Fruit fly (Drosophila melanogaster) whole organism, embryonic: ENCODE data around the gene CG31204.

Source experiments
- CG10274 ChIP-seq: fragments of 200-800 bp; sonication (Bioruptor generic); optimal IDR thresholded peaks from 3 replicates; lab custom pipeline; 2017; ENCODE audit warnings: missing biosample characterization, mild to moderate bottlenecking, missing genetic modification characterization
- CG11695 ChIP-seq: fragments of 200-800 bp; sonication (Bioruptor generic); IDR thresholded peaks from 3 replicates; pipeline ENCODE4 v1.3.6; 2022; ENCODE audit warnings: missing biosample characterization, missing genetic modification characterization
- CG12942 ChIP-seq: fragments of 200-800 bp; sonication (Bioruptor generic); optimal IDR thresholded peaks from 3 replicates; lab custom pipeline; 2016; ENCODE audit warnings: missing biosample characterization, missing genetic modification characterization
- CG14667 ChIP-seq: fragments of 200-800 bp; sonication (Bioruptor generic); IDR thresholded peaks from 2 replicates; pipeline ENCODE4 v1.3.6; 2022; ENCODE audit warnings: missing biosample characterization, missing genetic modification characterization
- CG16813 ChIP-seq: fragments of 200-800 bp; sonication (Bioruptor generic); IDR thresholded peaks from 3 replicates; pipeline ENCODE4 v1.3.6; 2022; ENCODE audit warnings: missing biosample characterization, missing genetic modification characterization; ENCODE audit not compliant: partially characterized antibody
- CG17328 ChIP-seq: fragments of 200-800 bp; sonication (Bioruptor generic); IDR thresholded peaks from 2 replicates; pipeline ENCODE4 v1.3.6; 2022; ENCODE audit warnings: missing biosample characterization, missing genetic modification characterization
- CG17385 ChIP-seq: fragments of 200-800 bp; sonication (Bioruptor generic); optimal IDR thresholded peaks from 3 replicates; lab custom pipeline; 2018; ENCODE audit warnings: missing biosample characterization, mild to moderate bottlenecking, missing genetic modification characterization
- CG17568 ChIP-seq: fragments of 200-800 bp; sonication (Bioruptor generic); optimal IDR thresholded peaks from 2 replicates; lab custom pipeline; 2018; ENCODE audit warnings: missing biosample characterization, mild to moderate bottlenecking, missing genetic modification characterization, moderate library complexity
- CG17802 ChIP-seq: fragments of 200-800 bp; sonication (Bioruptor generic); optimal IDR thresholded peaks from 2 replicates; lab custom pipeline; 2018; ENCODE audit warnings: missing biosample characterization, mild to moderate bottlenecking, missing genetic modification characterization, moderate library complexity
- CG17912 ChIP-seq: fragments of 200-800 bp; sonication (Bioruptor generic); optimal IDR thresholded peaks from 2 replicates; lab custom pipeline; 2018; ENCODE audit warnings: missing biosample characterization, mild to moderate bottlenecking, missing genetic modification characterization
- CG33557 ChIP-seq: fragments of 200-800 bp; sonication (Bioruptor generic); optimal IDR thresholded peaks from 2 replicates; lab custom pipeline; 2019; ENCODE audit warnings: missing biosample characterization, mild to moderate bottlenecking, missing genetic modification characterization, moderate library complexity
- CG34376 ChIP-seq: fragments of 200-800 bp; sonication (Bioruptor generic); optimal IDR thresholded peaks from 2 replicates; lab custom pipeline; 2018; ENCODE audit warnings: missing biosample characterization, mild to moderate bottlenecking, missing genetic modification characterization
- CG3995 ChIP-seq: fragments of 200-800 bp; sonication (Bioruptor generic); optimal IDR thresholded peaks from 3 replicates; lab custom pipeline; 2016; ENCODE audit warnings: missing biosample characterization, missing genetic modification characterization
- CG43689 ChIP-seq: fragments of 200-800 bp; sonication (Bioruptor generic); IDR thresholded peaks from 2 replicates; pipeline ENCODE4 v1.3.6; 2022; ENCODE audit warnings: missing biosample characterization, missing genetic modification characterization
- CG4404 ChIP-seq: fragments of 200-800 bp; sonication (Bioruptor generic); IDR thresholded peaks from 2 replicates; pipeline ENCODE4 v1.3.6; 2022; ENCODE audit warnings: missing biosample characterization, missing genetic modification characterization
- CG4730 ChIP-seq: fragments of 200-800 bp; sonication (Bioruptor generic); IDR thresholded peaks from 2 replicates; pipeline ENCODE4 v1.3.6; 2022; ENCODE audit warnings: missing biosample characterization, missing genetic modification characterization
- CG6689 ChIP-seq: fragments of 200-800 bp; sonication (Bioruptor generic); IDR thresholded peaks from 2 replicates; pipeline ENCODE4 v1.3.6; 2022; ENCODE audit warnings: missing biosample characterization, missing genetic modification characterization
- CG9215 ChIP-seq: fragments of 200-800 bp; sonication (Bioruptor generic); IDR thresholded peaks from 2 replicates; pipeline ENCODE4 v1.3.6; 2022; ENCODE audit warnings: missing biosample characterization, missing genetic modification characterization
- Dll ChIP-seq: fragments of 200-800 bp; sonication (Bioruptor generic); IDR thresholded peaks from 4 replicates; pipeline ENCODE4 v1.3.6; 2022; ENCODE audit warnings: missing biosample characterization, missing genetic modification characterization; ENCODE audit not compliant: partially characterized antibody
- Dref ChIP-seq: fragments of 200-800 bp; sonication (Bioruptor generic); IDR thresholded peaks from 2 replicates; pipeline ENCODE4 v1.3.6; 2022; ENCODE audit warnings: missing biosample characterization, missing genetic modification characterization
- HmgD ChIP-seq: fragments of 200-800 bp; sonication (Bioruptor generic); optimal IDR thresholded peaks from 3 replicates; lab custom pipeline; 2016; ENCODE audit warnings: missing biosample characterization, missing genetic modification characterization
- Kr ChIP-seq: fragments of 200-800 bp; sonication (Bioruptor generic); optimal IDR thresholded peaks from 2 replicates; lab custom pipeline; 2017; ENCODE audit warnings: missing biosample characterization, mild to moderate bottlenecking, missing genetic modification characterization
- Lhr ChIP-seq: fragments of 200-800 bp; sonication (Bioruptor generic); optimal IDR thresholded peaks from 3 replicates; lab custom pipeline; 2017; ENCODE audit warnings: mild to moderate bottlenecking, missing biosample characterization, missing genetic modification reagents, missing genetic modification characterization
- Meics ChIP-seq: fragments of 200-800 bp; sonication (Bioruptor generic); optimal IDR thresholded peaks from 2 replicates; lab custom pipeline; 2017; ENCODE audit warnings: missing biosample characterization, mild to moderate bottlenecking, missing genetic modification characterization
- Sox100B ChIP-seq: fragments of 200-800 bp; sonication (Bioruptor generic); optimal IDR thresholded peaks from 3 replicates; lab custom pipeline; 2018; ENCODE audit warnings: missing biosample characterization, mild to moderate bottlenecking, missing genetic modification characterization
- bbx ChIP-seq: fragments of 200-800 bp; sonication (Bioruptor generic); IDR thresholded peaks from 2 replicates; pipeline ENCODE4 v1.3.6; 2022; ENCODE audit warnings: missing biosample characterization, missing genetic modification characterization; ENCODE audit not compliant: partially characterized antibody
- cas ChIP-seq: fragments of 200-800 bp; sonication (Bioruptor generic); IDR thresholded peaks from 2 replicates; pipeline ENCODE4 v1.3.6; 2022; ENCODE audit warnings: missing biosample characterization, missing genetic modification characterization
- cg ChIP-seq: fragments of 200-800 bp; sonication (Bioruptor generic); optimal IDR thresholded peaks from 3 replicates; lab custom pipeline; 2019; ENCODE audit warnings: missing biosample characterization, mild to moderate bottlenecking, missing genetic modification characterization, moderate library complexity
- dpn ChIP-seq, 2 experiments: fragments of 200-800 bp; sonication (Bioruptor generic); optimal IDR thresholded peaks; 3 replicates each; lab custom pipeline; 2016; ENCODE audit warnings: missing biosample characterization in 2 of 2, missing genetic modification characterization in 2 of 2
- dysf ChIP-seq: fragments of 200-800 bp; sonication (Bioruptor generic); IDR thresholded peaks from 3 replicates; pipeline ENCODE4 v1.3.6; 2022; ENCODE audit warnings: missing biosample characterization, missing genetic modification characterization
- eyg ChIP-seq: fragments of 200-800 bp; sonication (Bioruptor generic); optimal IDR thresholded peaks from 3 replicates; lab custom pipeline; 2016; ENCODE audit warnings: missing biosample characterization, missing genetic modification characterization
- gem ChIP-seq: fragments of 200-800 bp; sonication (Bioruptor generic); optimal IDR thresholded peaks from 2 replicates; lab custom pipeline; 2019; ENCODE audit warnings: missing biosample characterization, mild to moderate bottlenecking, missing genetic modification characterization, moderate library complexity
- knrl ChIP-seq: fragments of 200-800 bp; sonication (Bioruptor generic); IDR thresholded peaks from 3 replicates; pipeline ENCODE4 v1.3.6; 2022; ENCODE audit warnings: missing biosample characterization, missing genetic modification characterization; ENCODE audit not compliant: partially characterized antibody
- lilli ChIP-seq: fragments of 200-800 bp; sonication (Bioruptor generic); optimal IDR thresholded peaks from 3 replicates; lab custom pipeline; 2016; ENCODE audit warnings: missing biosample characterization, missing genetic modification characterization
- mirr ChIP-seq: fragments of 200-800 bp; sonication (Bioruptor generic); optimal IDR thresholded peaks from 3 replicates; lab custom pipeline; 2018; ENCODE audit warnings: missing biosample characterization, mild to moderate bottlenecking, missing genetic modification characterization
- nom ChIP-seq: fragments of 200-800 bp; sonication (Bioruptor generic); optimal IDR thresholded peaks from 2 replicates; lab custom pipeline; 2017; ENCODE audit warnings: missing biosample characterization, missing genetic modification characterization, mild to moderate bottlenecking, moderate library complexity, missing genetic modification reagents
- pros ChIP-seq: fragments of 200-800 bp; sonication (Bioruptor generic); optimal IDR thresholded peaks from 3 replicates; lab custom pipeline; 2019; ENCODE audit warnings: missing biosample characterization, mild to moderate bottlenecking, missing genetic modification characterization, moderate library complexity
- sr ChIP-seq: fragments of 200-800 bp; sonication (Bioruptor generic); IDR thresholded peaks from 3 replicates; pipeline ENCODE4 v1.3.6; 2022; ENCODE audit warnings: missing biosample characterization, missing genetic modification characterization
- tgo ChIP-seq: fragments of 200-800 bp; sonication (Bioruptor generic); IDR thresholded peaks from 3 replicates; pipeline ENCODE4 v1.3.6; 2022; ENCODE audit warnings: missing biosample characterization, missing genetic modification characterization

Gene CG31204

DNA sequence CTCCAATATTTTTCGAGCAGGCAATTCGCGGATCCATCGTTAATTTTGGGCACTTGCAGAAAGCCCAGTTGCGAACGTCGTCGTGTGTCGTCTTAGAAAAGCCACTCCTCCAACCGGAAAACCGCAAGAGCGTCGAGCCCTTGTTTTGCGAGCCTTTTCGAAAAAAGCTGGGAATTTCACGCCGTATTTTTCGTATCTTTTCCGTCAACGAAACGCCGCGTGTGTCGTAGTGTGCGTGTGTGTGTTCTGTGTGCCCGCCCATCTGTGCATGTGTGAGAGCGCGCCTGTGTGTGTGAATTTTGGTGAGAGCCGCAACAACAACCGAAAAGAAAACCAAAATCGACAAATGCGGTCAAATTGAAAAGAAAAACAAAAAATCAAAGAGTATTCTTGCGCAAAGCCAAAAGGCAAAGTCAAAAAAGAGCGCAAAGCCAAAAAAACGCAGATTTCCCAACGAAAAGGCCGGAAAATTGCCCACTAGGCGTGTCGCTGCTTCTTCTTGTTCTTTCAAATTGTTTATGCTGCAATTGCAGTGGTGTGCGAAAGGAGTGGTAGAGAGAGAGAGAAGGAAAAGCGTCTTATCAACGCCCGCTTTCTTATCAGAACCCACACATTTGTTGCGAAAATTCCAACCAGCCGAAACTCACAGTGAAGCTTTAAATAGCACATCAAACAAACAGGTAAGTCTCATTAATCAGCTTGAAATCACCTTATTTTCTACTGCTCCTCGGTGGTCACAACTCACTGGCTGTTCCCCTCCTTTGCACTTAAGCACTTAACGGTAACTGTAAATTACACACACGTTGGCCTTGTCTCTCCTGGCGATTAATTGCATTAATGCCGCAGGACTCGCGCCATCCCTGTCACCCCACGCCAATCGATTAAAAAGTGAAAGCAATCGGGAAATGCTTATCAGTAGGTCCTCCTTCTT is 12.2 kb upstream of the CG31204 start, which contains the start of gene PNPase (continued):
- TF ChIP-seq CG10274 (GFP tag; lab: Kevin White, UChicago) (no peak), CG4404 (no peak), CG16813 (GFP tag; lab: Robert Waterston, UW) (no peak), lilli (no peak), CG17385 (GFP tag; lab: Kevin White, UChicago) (peak; percentile 87), CG17568 (peak; percentile 35), dpn (GFP tag; optimal IDR thresholded peaks at IDR 0.05; lab: Kevin White, UChicago) (no peak), gem (tag; lab: Kevin White, UChicago) (no peak), CG3995 (GFP tag; lab: Kevin White, UChicago) (peak; percentile 63), Kr (GFP tag; lab: Kevin White, UChicago) (no peak), CG34376 (GFP tag; lab: Kevin White, UChicago) (no peak), sr (no peak), Lhr (no peak), HmgD (GFP tag; lab: Kevin White, UChicago) (no peak), tgo (GFP tag; lab: Robert Waterston, UW) (no peak), Sox100B (GFP tag; lab: Kevin White, UChicago) (no peak), dysf (GFP tag; lab: Robert Waterston, UW) (no peak), mirr (GFP tag; lab: Kevin White, UChicago) (no peak), CG12942 (GFP tag; lab: Kevin White, UChicago) (no peak), CG33557 (GFP tag; lab: Kevin White, UChicago) (no peak), CG43689 (no peak), nom (GFP tag; lab: Kevin White, UChicago) (peak; percentile 29), cg (GFP tag; lab: Kevin White, UChicago) (peak; percentile 99), CG4730 (GFP tag; lab: Robert Waterston, UW) (no peak), CG14667 (GFP tag; lab: Robert Waterston, UW) (no peak), cas (GFP tag; lab: Robert Waterston, UW) (no peak), CG17328 (GFP tag; lab: Robert Waterston, UW) (no peak), CG11695 (GFP tag; lab: Robert Waterston, UW) (0 out of 3 replicates have a peak, but pooled peaks have one; percentile 30), pros (GFP tag; lab: Kevin White, UChicago) (peak; percentile 67), Dll (GFP tag; lab: Robert Waterston, UW) (0 out of 4 replicates have a peak, but pooled peaks have one; percentile 17), Meics (GFP tag; lab: Kevin White, UChicago) (no peak), knrl (GFP tag; lab: Robert Waterston, UW) (peak; percentile 39; the same call in 1 of the 3 replicates), CG17912 (GFP tag; lab: Kevin White, UChicago) (no peak), eyg (GFP tag; lab: Kevin White, UChicago) (no peak), bbx (GFP tag; lab: Robert Waterston, UW) (peak; percentile 41), CG17802 (tag; lab: Kevin White, UChicago) (no peak), Dref (no peak), CG9215 (no peak), CG6689 (GFP tag; lab: Robert Waterston, UW) (no peak)
